Fruit fly (Drosophila melanogaster) S2 (cell line): ENCODE measurements around the gene CG9171.

Source experiments
- CG8478 ChIP-seq: fragments of >200 bp; optimal IDR thresholded peaks from 2 replicates; lab custom pipeline; 2018
- CTCF ChIP-seq, 2 experiments: fragments of >200 bp; optimal IDR thresholded peaks; 2 replicates each; lab custom pipeline; 2018

- TF ChIP-seq CG8478 (lab: Kevin White, UChicago) (no peak), CTCF (optimal IDR thresholded peaks at IDR 0.05; lab: Kevin White, UChicago) (no peak)
Observed at dm6 chr2L:5726049-5726448, 74.0 kb downstream of the CG9171 start.
